Worm (Caenorhabditis elegans): ENCODE results near the gene R144.6.

R144.6 gene

ce11 chrIII:5044709-5045108 lies 40.2 kb upstream of the R144.6 start, which contains the start of gene C45G9.14:
Gene C45G9.14, plus strand, starts transcription at chrIII:5045009.
- TF ChIP-seq hlh-8 (tag; optimal IDR thresholded peaks at IDR 0.05) (no peak), npax-4 (tag; optimal IDR thresholded peaks at IDR 0.05) (no peak)

DNA sequence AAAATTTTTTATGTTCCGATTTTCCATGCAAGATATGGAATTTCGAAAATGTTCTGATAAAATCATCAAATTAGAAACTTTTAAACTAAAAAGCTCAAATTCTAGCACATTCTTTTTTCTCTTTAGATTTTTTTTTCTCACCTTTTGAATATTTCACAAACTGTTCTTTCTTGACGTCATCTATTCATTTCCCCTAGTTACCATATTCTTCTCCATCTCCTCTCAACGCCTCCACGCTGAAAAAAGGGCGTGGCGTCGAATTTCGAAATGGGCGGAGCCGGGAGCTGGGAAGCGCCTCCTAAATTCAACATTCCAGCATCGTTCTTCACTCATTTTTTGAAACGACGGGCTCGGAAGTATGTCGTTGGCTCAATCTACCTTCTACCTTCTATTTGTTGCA lies 37.6 kb upstream of the R144.6 start, which contains the start of gene nlp-43:
Gene nlp-43 (plus strand): TSS at position 301 of the 400 bp plus-strand sequence.
- TF ChIP-seq Y22D7AL.16 (tag; optimal IDR thresholded peaks at IDR 0.05): no peak
- no peak for TF ChIP-seq ceh-45 (GFP tag; IDR thresholded peaks at IDR 0.05)
- TF ChIP-seq lin-11 (tag; optimal IDR thresholded peaks at IDR 0.05): no peak
- TF ChIP-seq ceh-24 (tag; optimal IDR thresholded peaks at IDR 0.05): no peak
- TF ChIP-seq sox-4 (tag; optimal IDR thresholded peaks at IDR 0.05): no peak
- no peak for TF ChIP-seq sdc-2 (tag; optimal IDR thresholded peaks at IDR 0.05)
- no peak for TF ChIP-seq ttx-3 (tag; optimal IDR thresholded peaks at IDR 0.05)
- TF ChIP-seq ref-2 (tag; optimal IDR thresholded peaks at IDR 0.05): no peak

- no peak for TF ChIP-seq hlh-13 (GFP tag; optimal IDR thresholded peaks at IDR 0.05)
- no peak for TF ChIP-seq unc-3 (GFP tag; conservative IDR thresholded peaks at IDR 0.05)
- no peak for TF ChIP-seq unc-3 (tag; optimal IDR thresholded peaks at IDR 0.05)
- no peak for TF ChIP-seq fkh-10 (GFP tag; optimal IDR thresholded peaks at IDR 0.05)
- TF ChIP-seq madf-2 (tag; optimal IDR thresholded peaks at IDR 0.05): no peak
- no peak for TF ChIP-seq rnt-1 (tag; optimal IDR thresholded peaks at IDR 0.05)
- TF ChIP-seq T23F11.4 (GFP tag; optimal IDR thresholded peaks at IDR 0.05): no peak
- TF ChIP-seq ceh-31 (tag; optimal IDR thresholded peaks at IDR 0.05): no peak
- no peak for TF ChIP-seq fax-1 (tag; optimal IDR thresholded peaks at IDR 0.05)
- no peak for TF ChIP-seq ceh-18 (tag; optimal IDR thresholded peaks at IDR 0.05)
- no peak for TF ChIP-seq npax-4 (tag; optimal IDR thresholded peaks at IDR 0.05)
- TF ChIP-seq ceh-22 (tag; optimal IDR thresholded peaks at IDR 0.05): no peak
- no peak for TF ChIP-seq pqm-1 (tag; optimal IDR thresholded peaks at IDR 0.05)
- TF ChIP-seq syd-9 (tag; optimal IDR thresholded peaks at IDR 0.05): no peak
- no peak for TF ChIP-seq nhr-11 (tag; optimal IDR thresholded peaks at IDR 0.05)
- TF ChIP-seq ceh-6 (GFP tag; optimal IDR thresholded peaks at IDR 0.05): no peak
- TF ChIP-seq elt-4 (tag; optimal IDR thresholded peaks at IDR 0.05): no peak
- TF ChIP-seq dmd-4 (tag; optimal IDR thresholded peaks at IDR 0.05; ENCODE audit: borderline replicate concordance): no peak
- TF ChIP-seq K09A11.1 (tag; optimal IDR thresholded peaks at IDR 0.05; ENCODE audit: insufficient read depth): no peak
These were observed 31.6 kb upstream of the R144.6 start, which contains the start of gene C45G9.6 for ce11 chrIII:5036158-5036557. Gene C45G9.6, plus strand, starts transcription at chrIII:5036458.

DNA sequence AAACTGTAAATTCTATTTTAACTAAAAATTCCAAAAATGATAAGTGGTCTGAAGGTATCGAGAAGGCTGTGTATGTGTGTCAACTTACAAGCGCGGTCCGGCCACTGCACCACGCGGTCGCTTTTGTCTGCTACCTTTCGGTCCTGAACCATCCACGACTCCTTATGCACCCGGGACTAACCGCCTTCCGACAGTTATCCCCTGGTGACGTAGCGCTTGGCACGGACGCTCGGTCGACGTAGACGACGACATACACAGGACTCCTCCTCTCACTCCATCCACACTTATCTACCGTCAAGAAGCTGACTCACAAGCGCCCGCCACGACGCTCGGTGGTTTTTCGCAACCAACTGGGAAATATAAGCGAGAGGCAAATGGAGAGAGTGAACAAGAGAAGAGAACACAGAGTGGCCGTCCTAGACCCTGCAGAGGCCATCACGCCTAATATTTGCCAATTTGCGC lies 26.9 kb upstream of the R144.6 start:
- peak; percentile 83 for TF ChIP-seq rnt-1 (tag; optimal IDR thresholded peaks at IDR 0.05)
- peak; percentile 96 for TF ChIP-seq ceh-34 (tag; optimal IDR thresholded peaks at IDR 0.05)
- TF ChIP-seq hlh-15 (tag; optimal IDR thresholded peaks at IDR 0.05): peak; percentile 54
- peak; percentile 81 for TF ChIP-seq pat-9 (tag; optimal IDR thresholded peaks at IDR 0.05)
- TF ChIP-seq ceh-6 (GFP tag; optimal IDR thresholded peaks at IDR 0.05): peak; percentile 84
- peak; percentile 67 for TF ChIP-seq ceh-48 (tag; optimal IDR thresholded peaks at IDR 0.05)
- peak; percentile 87 for TF ChIP-seq ceh-45 (GFP tag; IDR thresholded peaks at IDR 0.05)
- peak; percentile 57 for TF ChIP-seq npax-4 (tag; optimal IDR thresholded peaks at IDR 0.05)
- peak; percentile 51 for TF ChIP-seq mec-3 (tag; optimal IDR thresholded peaks at IDR 0.05; ENCODE audit: borderline replicate concordance)
- peak; percentile 86 for TF ChIP-seq K02D7.2 (tag; optimal IDR thresholded peaks at IDR 0.05)
- TF ChIP-seq C08G9.2 (tag; optimal IDR thresholded peaks at IDR 0.05): peak; percentile 86
- TF ChIP-seq F13H6.1 (tag; optimal IDR thresholded peaks at IDR 0.05): peak; percentile 85
- TF ChIP-seq ceh-18 (tag; optimal IDR thresholded peaks at IDR 0.05): peak; percentile 92
- peak; percentile 76 for TF ChIP-seq elt-4 (tag; optimal IDR thresholded peaks at IDR 0.05)
- peak; percentile 39 for TF ChIP-seq ceh-9 (tag; optimal IDR thresholded peaks at IDR 0.05)
- peak; percentile 39 for TF ChIP-seq K09A11.1 (tag; optimal IDR thresholded peaks at IDR 0.05; ENCODE audit: insufficient read depth)
- TF ChIP-seq T23F11.4 (GFP tag; optimal IDR thresholded peaks at IDR 0.05): peak; percentile 93
- TF ChIP-seq syd-9 (tag; optimal IDR thresholded peaks at IDR 0.05): peak; percentile 87
- peak; percentile 91 for TF ChIP-seq ref-2 (tag; optimal IDR thresholded peaks at IDR 0.05)
- TF ChIP-seq pqm-1 (tag; optimal IDR thresholded peaks at IDR 0.05): peak; percentile 60
- TF ChIP-seq lim-6 (tag; optimal IDR thresholded peaks at IDR 0.05): peak; percentile 45
- peak; percentile 78 for TF ChIP-seq C38D4.7 (GFP tag; optimal IDR thresholded peaks at IDR 0.05)
- TF ChIP-seq fax-1 (tag; optimal IDR thresholded peaks at IDR 0.05): peak; percentile 81
- peak; percentile 78 for TF ChIP-seq hlh-13 (GFP tag; optimal IDR thresholded peaks at IDR 0.05)
- TF ChIP-seq tbx-7 (tag; optimal IDR thresholded peaks at IDR 0.05): peak; percentile 55
- TF ChIP-seq ahr-1 (tag; optimal IDR thresholded peaks at IDR 0.05): peak; percentile 11
- TF ChIP-seq ceh-24 (tag; optimal IDR thresholded peaks at IDR 0.05): peak; percentile 87
- TF ChIP-seq che-1 (tag; optimal IDR thresholded peaks at IDR 0.05): peak; percentile 85
- TF ChIP-seq ttx-3 (tag; optimal IDR thresholded peaks at IDR 0.05): peak; percentile 81
- peak; percentile 72 for TF ChIP-seq nfya-1 (tag; optimal IDR thresholded peaks at IDR 0.05)
- TF ChIP-seq ets-4 (tag; optimal IDR thresholded peaks at IDR 0.05): peak; percentile 97

All from whole organism, late embryonic.